Worm (Caenorhabditis elegans) whole organism, L4/young adult: ENCODE results near the gene K09C8.9.

Experiments
- W03F9.2 ChIP-seq: fragments of 150-350 bp; optimal IDR thresholded peaks from 2 replicates; lab custom pipeline; 2014; ENCODE audit warnings: missing biosample characterization, missing genetic modification characterization
- dao-5 ChIP-seq: sonication (generic microtip); optimal IDR thresholded peaks from 2 replicates; lab custom pipeline; 2016; ENCODE audit warnings: missing genotype, missing genetic modification characterization, moderate library complexity, missing compliant biosample characterization
- him-1 ChIP-seq: sonication (generic microtip); optimal IDR thresholded peaks from 2 replicates; lab custom pipeline; 2016; ENCODE audit warnings: missing genotype, missing genetic modification reagents, missing genetic modification characterization, missing compliant biosample characterization

- no peak for TF ChIP-seq him-1
- no peak for TF ChIP-seq dao-5 (tag; lab: Kevin White, UChicago)
- TF ChIP-seq W03F9.2 (tag; lab: Kevin White, UChicago), result no peak
Observed at ce11 chrX:10951922-10952321, 15.7 kb downstream of the K09C8.9 start.
